Fruit fly (Drosophila melanogaster): Measurements from ENCODE around the gene koko.

Gene koko

dm6 chr3R:18389790-18390189 lies 13.0 kb upstream of the koko start, which contains the start of gene Vha100-4:
Gene Vha100-4, minus strand, starts transcription at chr3R:18389805.
- no peak for TF ChIP-seq CG11902 (GFP tag; optimal IDR thresholded peaks at IDR 0.05)
- no peak for TF ChIP-seq Hr38 (GFP tag; optimal IDR thresholded peaks at IDR 0.05)
- no peak for TF ChIP-seq achi (GFP tag; optimal IDR thresholded peaks at IDR 0.05)

DNA sequence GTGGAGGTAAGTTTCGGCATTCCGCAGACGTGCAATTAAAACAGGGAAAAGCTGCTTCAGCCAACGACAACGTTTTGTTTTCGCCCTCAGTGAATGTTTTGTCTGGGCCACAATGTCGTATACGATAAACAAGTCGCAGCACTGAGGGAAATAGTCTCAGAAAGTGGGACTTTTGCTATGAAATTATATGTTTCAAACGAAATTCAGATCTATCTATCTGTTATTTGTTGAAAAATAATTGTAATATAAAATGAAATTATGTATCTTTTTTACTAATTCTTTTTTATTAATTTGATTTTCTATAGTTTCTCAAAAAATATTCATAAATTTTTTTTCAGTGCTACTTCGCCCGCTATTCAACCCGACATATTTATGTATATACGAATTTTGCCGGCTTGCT lies 9.4 kb upstream of the koko start:
- TF ChIP-seq CG34406 (GFP tag; optimal IDR thresholded peaks at IDR 0.05), result peak; percentile 81
- TF ChIP-seq ss (GFP tag; optimal IDR thresholded peaks at IDR 0.05), result no peak
- TF ChIP-seq CG31627 (GFP tag; optimal IDR thresholded peaks at IDR 0.05), result peak; percentile 64
- no peak for TF ChIP-seq esn (GFP tag; optimal IDR thresholded peaks at IDR 0.05)
- TF ChIP-seq Hr39 (GFP tag; optimal IDR thresholded peaks at IDR 0.05), result peak; percentile 58
- peak; percentile 87 for TF ChIP-seq CG8119 (GFP tag; IDR thresholded peaks at IDR 0.05)
- TF ChIP-seq CG8632 (GFP tag; optimal IDR thresholded peaks at IDR 0.05), result peak; percentile 75
- TF ChIP-seq fd59A (GFP tag; optimal IDR thresholded peaks at IDR 0.05), result peak; percentile 42
- TF ChIP-seq Gug (GFP tag; IDR thresholded peaks at IDR 0.05), result peak; percentile 53
- peak; percentile 69 for TF ChIP-seq Smox (GFP tag; optimal IDR thresholded peaks at IDR 0.05)
- TF ChIP-seq achi (GFP tag; optimal IDR thresholded peaks at IDR 0.05), result peak; percentile 82
- TF ChIP-seq fd85E (GFP tag; optimal IDR thresholded peaks at IDR 0.05), result no peak
- TF ChIP-seq CG15336 (GFP tag; IDR thresholded peaks at IDR 0.05), result peak; percentile 88
- TF ChIP-seq Eip75B (GFP tag; optimal IDR thresholded peaks at IDR 0.05), result no peak
- no peak for TF ChIP-seq CG3919 (GFP tag; optimal IDR thresholded peaks at IDR 0.05)
- no peak for TF ChIP-seq Eip93F (GFP tag; optimal IDR thresholded peaks at IDR 0.05)
- TF ChIP-seq Ets21C (GFP tag; optimal IDR thresholded peaks at IDR 0.05), result no peak
- peak in 1 of 2 experiments; percentile 78 for TF ChIP-seq salr (GFP tag; optimal IDR thresholded peaks at IDR 0.05)
- TF ChIP-seq CG16779 (tag; optimal IDR thresholded peaks at IDR 0.05), result no peak
- TF ChIP-seq Sox14 (GFP tag; optimal IDR thresholded peaks at IDR 0.05), result no peak
- TF ChIP-seq CG6792 (GFP tag; optimal IDR thresholded peaks at IDR 0.05), result peak; percentile 72
- peak; percentile 46 for TF ChIP-seq Lpt (GFP tag; optimal IDR thresholded peaks at IDR 0.05)
- TF ChIP-seq CG11902 (GFP tag; optimal IDR thresholded peaks at IDR 0.05), result peak; percentile 14
- no peak for TF ChIP-seq Ets96B (tag; optimal IDR thresholded peaks at IDR 0.05)
- no peak for TF ChIP-seq CG10669 (GFP tag; optimal IDR thresholded peaks at IDR 0.05)
- no peak for TF ChIP-seq Hr38 (GFP tag; optimal IDR thresholded peaks at IDR 0.05)
- peak; percentile 82 for TF ChIP-seq dsx (GFP tag; optimal IDR thresholded peaks at IDR 0.05; ENCODE audit: poor library complexity, severe bottlenecking)
- TF ChIP-seq dac (GFP tag; optimal IDR thresholded peaks at IDR 0.05), result no peak
- TF ChIP-seq CG10631 (GFP tag; optimal IDR thresholded peaks at IDR 0.05), result no peak
- no peak for TF ChIP-seq topi (GFP tag; optimal IDR thresholded peaks at IDR 0.05)
- peak; percentile 42 for TF ChIP-seq CG9139 (GFP tag; optimal IDR thresholded peaks at IDR 0.05)
- peak; percentile 76 for TF ChIP-seq eg (GFP tag; IDR thresholded peaks at IDR 0.05)
- peak; percentile 72 for TF ChIP-seq Sox102F (GFP tag; optimal IDR thresholded peaks at IDR 0.05)
- no peak for TF ChIP-seq CG11762 (GFP tag; optimal IDR thresholded peaks at IDR 0.05; ENCODE audit: insufficient read depth)
- TF ChIP-seq spab (GFP tag; optimal IDR thresholded peaks at IDR 0.05), result peak; percentile 41
- TF ChIP-seq CG7368 (GFP tag; optimal IDR thresholded peaks at IDR 0.05), result peak; percentile 42
- peak; percentile 15 for TF ChIP-seq CG8319 (GFP tag; optimal IDR thresholded peaks at IDR 0.05)
- peak; percentile 73; the same call in 1 of the 3 replicates for TF ChIP-seq CG6163 (GFP tag; IDR thresholded peaks at IDR 0.05)
- no peak for TF ChIP-seq CG6808 (GFP tag; optimal IDR thresholded peaks at IDR 0.05)
- TF ChIP-seq CG6276 (GFP tag; optimal IDR thresholded peaks at IDR 0.05), result no peak
- peak; percentile 92 for TF ChIP-seq Eip78C (GFP tag)
- no peak for TF ChIP-seq OdsH (GFP tag; optimal IDR thresholded peaks at IDR 0.05)
- TF ChIP-seq lz (GFP tag; optimal IDR thresholded peaks at IDR 0.05), result peak; percentile 47
- TF ChIP-seq Hr4 (GFP tag; optimal IDR thresholded peaks at IDR 0.05), result no peak
- TF ChIP-seq CG32006 (GFP tag; optimal IDR thresholded peaks at IDR 0.05), result no peak
- TF ChIP-seq net (GFP tag; optimal IDR thresholded peaks at IDR 0.05), result peak; percentile 73
- TF ChIP-seq acj6 (GFP tag; optimal IDR thresholded peaks at IDR 0.05), result peak; percentile 83
- 0 out of 2 replicates have a peak, but pooled peaks have one; percentile 24 for TF ChIP-seq CG11294 (GFP tag; IDR thresholded peaks at IDR 0.05)
- no peak for TF ChIP-seq CG6854 (GFP tag; optimal IDR thresholded peaks at IDR 0.05)
- TF ChIP-seq pdm3 (GFP tag; optimal IDR thresholded peaks at IDR 0.05), result peak; percentile 46
